Worm (Caenorhabditis elegans) whole organism, L1 larva: ENCODE measurements around the gene lbp-4.

Experiments used
- C04F5.9 ChIP-seq: sonication (generic microtip); optimal IDR thresholded peaks from 2 replicates; lab custom pipeline; 2016; ENCODE audit warnings: missing genetic modification characterization, missing compliant biosample characterization
- C16A3.4 ChIP-seq: fragments of 150-350 bp; optimal IDR thresholded peaks from 2 replicates; lab custom pipeline; 2014; ENCODE audit warnings: missing biosample characterization, missing genetic modification characterization
- F16B12.6 ChIP-seq: fragments of 150-350 bp; optimal IDR thresholded peaks from 2 replicates; lab custom pipeline; 2014; ENCODE audit warnings: missing biosample characterization, missing genetic modification characterization
- ceh-8 ChIP-seq: fragments of 200-800 bp; sonication (Bioruptor generic); optimal IDR thresholded peaks from 2 replicates; lab custom pipeline; 2018; ENCODE audit warnings: mild to moderate bottlenecking, missing genetic modification characterization, moderate library complexity, missing compliant biosample characterization
- ceh-82 ChIP-seq, 3 experiments: fragments of 150-350 bp in 1 of 3; sonication (generic microtip) in 2 of 3; optimal IDR thresholded peaks; 2 replicates each; lab custom pipeline; 2014 to 2017; ENCODE audit warnings: missing biosample characterization in 3 of 3, missing genetic modification characterization in 3 of 3
- ceh-88 ChIP-seq: fragments of 200-800 bp; sonication (Bioruptor generic); IDR thresholded peaks from 2 replicates; pipeline ENCODE4 v1.3.6; 2022; ENCODE audit warnings: missing genetic modification characterization, missing compliant biosample characterization
- ces-1 ChIP-seq: fragments of 150-350 bp; optimal IDR thresholded peaks from 2 replicates; lab custom pipeline; 2014; ENCODE audit warnings: missing biosample characterization, missing genetic modification reagents, missing genetic modification characterization
- dpl-1 ChIP-seq, 3 experiments: fragments of 150-350 bp in 2 of 3; sonication (generic microtip) in 1 of 3; optimal IDR thresholded peaks; 2 replicates each; lab custom pipeline; 2014 to 2017; ENCODE audit warnings: missing biosample characterization in 3 of 3, missing genetic modification characterization in 3 of 3, missing genetic modification reagents in 3 of 3
- dsc-1 ChIP-seq: sonication (generic microtip); optimal IDR thresholded peaks from 2 replicates; lab custom pipeline; 2016; ENCODE audit warnings: mild to moderate bottlenecking, missing genetic modification characterization, missing compliant biosample characterization
- efl-1 ChIP-seq, 4 experiments: fragments of 150-350 bp; optimal IDR thresholded peaks in 3 of 4; peaks in 1 of 4; 1 replicate in 1 of 4; 2 replicates in 3 of 4; lab custom pipeline; 2014; ENCODE audit warnings: missing biosample characterization in 2 of 4, missing genetic modification characterization in 2 of 4, missing genetic modification reagents in 2 of 4
- egl-13 ChIP-seq: sonication (generic microtip); optimal IDR thresholded peaks from 2 replicates; lab custom pipeline; 2016; ENCODE audit warnings: missing genotype, missing genetic modification reagents, missing genetic modification characterization, missing compliant biosample characterization
- elt-3 ChIP-seq, 6 experiments: fragments of 150-350 bp in 1 of 6; sonication (generic microtip); optimal IDR thresholded peaks; 2 replicates each; lab custom pipeline; 2017 to 2018; ENCODE audit warnings: missing biosample characterization in 6 of 6, missing genetic modification characterization in 6 of 6, inconsistent platforms in 1 of 6
- ets-5 ChIP-seq: fragments of 200-800 bp; sonication (Bioruptor generic); IDR thresholded peaks from 2 replicates; pipeline ENCODE4 v1.3.6; 2022; ENCODE audit warnings: missing genetic modification characterization, missing compliant biosample characterization
- fkh-4 ChIP-seq: sonication (generic microtip); optimal IDR thresholded peaks from 2 replicates; lab custom pipeline; 2016; ENCODE audit warnings: missing compliant biosample characterization, missing genetic modification characterization, borderline replicate concordance
- fkh-8 ChIP-seq: sonication (generic microtip); optimal IDR thresholded peaks from 2 replicates; lab custom pipeline; 2016; ENCODE audit warnings: mild to moderate bottlenecking, missing genetic modification characterization, missing compliant biosample characterization
- irx-1 ChIP-seq: sonication (generic microtip); optimal IDR thresholded peaks from 2 replicates; lab custom pipeline; 2016; ENCODE audit warnings: missing genetic modification characterization, missing compliant biosample characterization
- isw-1 ChIP-seq: fragments of 200-800 bp; sonication (Bioruptor generic); IDR thresholded peaks from 2 replicates; pipeline ENCODE4 v1.3.6; 2022; ENCODE audit warnings: missing genetic modification characterization, missing compliant biosample characterization
- jun-1 ChIP-seq: fragments of 150-350 bp; optimal IDR thresholded peaks from 2 replicates; lab custom pipeline; 2014; ENCODE audit warnings: missing biosample characterization, missing genetic modification reagents, missing genetic modification characterization
- lin-13 ChIP-seq: fragments of 150-350 bp; optimal IDR thresholded peaks from 2 replicates; lab custom pipeline; 2014; ENCODE audit warnings: missing biosample characterization, missing genetic modification reagents, missing genetic modification characterization
- lin-14 ChIP-seq: fragments of 200-800 bp; sonication (Bioruptor generic); optimal IDR thresholded peaks from 2 replicates; lab custom pipeline; 2018; ENCODE audit warnings: mild to moderate bottlenecking, missing genetic modification characterization, moderate library complexity, missing compliant biosample characterization
- lin-15B ChIP-seq: fragments of 150-350 bp; sonication (generic microtip); optimal IDR thresholded peaks from 3 replicates; lab custom pipeline; 2014; ENCODE audit warnings: missing biosample characterization, missing genetic modification characterization
- lin-35 ChIP-seq, 2 experiments: fragments of 150-350 bp; optimal IDR thresholded peaks; 2 replicates each; lab custom pipeline; 2014; ENCODE audit warnings: missing biosample characterization in 2 of 2, missing genetic modification characterization in 2 of 2, missing genetic modification reagents in 2 of 2
- lir-3 ChIP-seq: sonication (generic microtip); optimal IDR thresholded peaks from 2 replicates; lab custom pipeline; 2016; ENCODE audit warnings: mild to moderate bottlenecking, missing genetic modification characterization, moderate library complexity, missing compliant biosample characterization; ENCODE audit not compliant: poor library complexity
- lsy-2 ChIP-seq, 2 experiments: fragments of 150-350 bp; optimal IDR thresholded peaks; 2 replicates each; lab custom pipeline; 2014; ENCODE audit warnings: missing biosample characterization in 2 of 2, missing genetic modification characterization in 2 of 2
- mdl-1 ChIP-seq, 2 experiments: fragments of 150-350 bp; optimal IDR thresholded peaks; 2 replicates each; lab custom pipeline; 2014 to 2017; ENCODE audit warnings: missing biosample characterization in 2 of 2, missing genetic modification characterization in 2 of 2, inconsistent platforms in 1 of 2
- nhr-19 ChIP-seq: fragments of 200-800 bp; sonication (Bioruptor generic); conservative IDR thresholded peaks from 2 replicates; pipeline ENCODE4 v1.3.6; 2022; ENCODE audit warnings: missing genetic modification characterization, missing compliant biosample characterization
- nhr-20 ChIP-seq: sonication (generic microtip); optimal IDR thresholded peaks from 2 replicates; lab custom pipeline; 2016; ENCODE audit warnings: mild to moderate bottlenecking, missing genetic modification characterization, missing compliant biosample characterization
- nhr-28 ChIP-seq: fragments of 150-350 bp; optimal IDR thresholded peaks from 2 replicates; lab custom pipeline; 2014; ENCODE audit warnings: missing biosample characterization, missing genetic modification characterization
- nhr-47 ChIP-seq: sonication (generic microtip); optimal IDR thresholded peaks from 2 replicates; lab custom pipeline; 2016; ENCODE audit warnings: mild to moderate bottlenecking, missing genetic modification characterization, moderate library complexity, missing compliant biosample characterization
- nhr-71 ChIP-seq: sonication (generic microtip); optimal IDR thresholded peaks from 2 replicates; lab custom pipeline; 2016; ENCODE audit warnings: mild to moderate bottlenecking, missing genetic modification characterization, moderate library complexity, missing compliant biosample characterization
- nhr-77 ChIP-seq: fragments of 150-350 bp; optimal IDR thresholded peaks from 2 replicates; lab custom pipeline; 2014; ENCODE audit warnings: missing biosample characterization, missing genetic modification characterization
- pag-3 ChIP-seq: sonication (generic microtip); optimal IDR thresholded peaks from 2 replicates; lab custom pipeline; 2017; ENCODE audit warnings: missing genetic modification characterization, mild to moderate bottlenecking, missing compliant biosample characterization, antibody characterized with exemption, borderline replicate concordance; ENCODE audit not compliant: insufficient read depth
- rnt-1 ChIP-seq: sonication (generic microtip); optimal IDR thresholded peaks from 2 replicates; lab custom pipeline; 2016; ENCODE audit warnings: mild to moderate bottlenecking, missing genetic modification characterization, moderate library complexity, missing compliant biosample characterization
- skn-1 ChIP-seq: fragments of 150-350 bp; optimal IDR thresholded peaks from 2 replicates; lab custom pipeline; 2014; ENCODE audit warnings: missing biosample characterization, missing genetic modification characterization
- snpc-4 ChIP-seq: fragments of 150-350 bp; optimal IDR thresholded peaks from 2 replicates; lab custom pipeline; 2014; ENCODE audit warnings: missing biosample characterization, missing genetic modification characterization
- snu-23 ChIP-seq: sonication (generic microtip); optimal IDR thresholded peaks from 2 replicates; lab custom pipeline; 2016; ENCODE audit warnings: missing genetic modification characterization, missing compliant biosample characterization
- swsn-7 ChIP-seq: sonication (generic microtip); optimal IDR thresholded peaks from 2 replicates; lab custom pipeline; 2016; ENCODE audit warnings: missing genetic modification characterization, missing compliant biosample characterization
- tbx-2 ChIP-seq: sonication (generic microtip); optimal IDR thresholded peaks from 2 replicates; lab custom pipeline; 2016; ENCODE audit warnings: missing genetic modification characterization, missing compliant biosample characterization
- unc-130 ChIP-seq: fragments of 150-350 bp; optimal IDR thresholded peaks from 2 replicates; lab custom pipeline; 2017; ENCODE audit warnings: missing biosample characterization, missing genetic modification characterization, inconsistent platforms
- unc-86 ChIP-seq: sonication (generic microtip); optimal IDR thresholded peaks from 2 replicates; lab custom pipeline; 2016; ENCODE audit warnings: missing genetic modification characterization, missing compliant biosample characterization
- unc-98 ChIP-seq: fragments of 200-800 bp; sonication (Bioruptor generic); IDR thresholded peaks from 2 replicates; pipeline ENCODE4 v1.3.6; 2022; ENCODE audit warnings: missing genetic modification characterization, missing compliant biosample characterization
- vab-15 ChIP-seq: sonication (generic microtip); optimal IDR thresholded peaks from 2 replicates; lab custom pipeline; 2017; ENCODE audit warnings: missing genotype, mild to moderate bottlenecking, missing genetic modification characterization, missing compliant biosample characterization
- xbp-1 ChIP-seq: sonication (generic microtip); optimal IDR thresholded peaks from 2 replicates; lab custom pipeline; 2016; ENCODE audit warnings: missing genetic modification characterization, missing compliant biosample characterization
- ztf-11 ChIP-seq, 2 experiments: sonication (generic microtip); optimal IDR thresholded peaks; 2 replicates each; lab custom pipeline; 2016 to 2017; ENCODE audit warnings: missing genetic modification characterization in 2 of 2, missing biosample characterization in 1 of 2, missing compliant biosample characterization in 1 of 2
- ztf-4 ChIP-seq: fragments of 150-350 bp; optimal IDR thresholded peaks from 2 replicates; lab custom pipeline; 2014; ENCODE audit warnings: missing biosample characterization, missing genetic modification characterization

Gene lbp-4

DNA sequence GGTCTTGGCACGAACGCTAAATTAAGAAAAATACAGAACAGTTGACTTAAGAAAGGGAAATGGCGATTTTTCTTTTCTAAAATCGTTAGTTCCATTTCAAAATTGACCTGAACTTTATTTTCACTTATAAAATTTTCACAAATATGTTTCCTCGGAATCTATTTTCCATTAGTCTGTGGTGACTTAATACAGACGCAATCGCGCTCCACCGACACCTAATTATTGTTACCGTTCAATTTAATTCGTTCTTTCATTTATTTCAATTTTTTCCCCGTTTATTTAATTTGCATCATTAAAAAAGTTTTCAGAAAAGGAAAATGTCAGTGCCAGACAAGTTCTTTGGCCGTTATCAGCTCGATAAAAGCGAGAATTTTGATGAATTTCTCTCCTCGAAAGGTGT is at the start of gene lbp-4:
Gene lbp-4, plus strand, starts transcription at position 309 of the 400 bp plus-strand sequence.
- TF ChIP-seq tbx-2 (tag; lab: Kevin White, UChicago) (peak; percentile 15), ztf-11 (tag; optimal IDR thresholded peaks at IDR 0.05; lab: Kevin White, UChicago) (peak in 1 of 2 experiments; percentile 33), nhr-28 (tag; lab: Kevin White, UChicago) (no peak), swsn-7 (tag; lab: Kevin White, UChicago) (peak; percentile 23), unc-86 (tag; lab: Kevin White, UChicago) (no peak), nhr-71 (tag; lab: Kevin White, UChicago) (peak; percentile 54), xbp-1 (peak; percentile 49), ceh-8 (GFP tag; lab: Kevin White, UChicago) (no peak), nhr-77 (peak; percentile 23), nhr-20 (tag; lab: Kevin White, UChicago) (peak; percentile 54), lsy-2 (tag; optimal IDR thresholded peaks at IDR 0.05; lab: Kevin White, UChicago) (peak; percentile 1 to 81), vab-15 (peak; percentile 86), pag-3 (tag; lab: Kevin White, UChicago) (peak; percentile 25), ets-5 (GFP tag; lab: Robert Waterston, UW) (no peak), elt-3 (tag; optimal IDR thresholded peaks at IDR 0.05; lab: Kevin White, UChicago) (peak in 1 of 6 experiments; percentile 17), ceh-82 (tag; optimal IDR thresholded peaks at IDR 0.05; lab: Kevin White, UChicago) (peak in 1 of 3 experiments; percentile 30), lir-3 (tag; lab: Kevin White, UChicago) (peak; percentile 40), skn-1 (tag; lab: Kevin White, UChicago) (peak; percentile 12), isw-1 (no peak), ceh-88 (no peak), snu-23 (GFP tag; lab: Kevin White, UChicago) (peak; percentile 37), lin-13 (GFP tag; lab: Kevin White, UChicago) (peak; percentile 20), dsc-1 (tag; lab: Kevin White, UChicago) (peak; percentile 16), fkh-8 (tag; lab: Kevin White, UChicago) (peak; percentile 7), lin-14 (peak; percentile 83), fkh-4 (no peak), rnt-1 (tag; lab: Kevin White, UChicago) (peak; percentile 49), C16A3.4 (tag; lab: Kevin White, UChicago) (peak; percentile 83), unc-130 (tag; lab: Kevin White, UChicago) (peak; percentile 63), snpc-4 (tag; lab: Kevin White, UChicago) (peak; percentile 3), efl-1 (optimal IDR thresholded peaks at IDR 0.05; lab: Kevin White, UChicago) (peak; percentile 51 to 53), efl-1 (GFP tag; optimal IDR thresholded peaks at IDR 0.05 in 1 of 2; lab: Kevin White, UChicago) (peak in 1 of 2 experiments; percentile 42), lin-15B (tag; lab: Kevin White, UChicago) (peak; percentile 26), C04F5.9 (tag; lab: Kevin White, UChicago) (no peak), F16B12.6 (peak; percentile 3), lin-35 (GFP tag; optimal IDR thresholded peaks at IDR 0.05; lab: Kevin White, UChicago) (peak; percentile 44 to 78), dpl-1 (GFP tag; optimal IDR thresholded peaks at IDR 0.05; lab: Kevin White, UChicago) (peak in 2 of 3 experiments; percentile 19 to 50), jun-1 (tag; lab: Kevin White, UChicago) (no peak), nhr-47 (tag; lab: Kevin White, UChicago) (peak; percentile 36), egl-13 (tag; lab: Kevin White, UChicago) (no peak)

ce11 chrV:7770961-7771360 is 49.4 kb upstream of the lbp-4 start, which contains the start of gene frpr-3:
frpr-3 (plus strand) TSS chrV:7771261.
- no peak for TF ChIP-seq pag-3 (tag; lab: Kevin White, UChicago)
- no peak for TF ChIP-seq mdl-1 (tag; optimal IDR thresholded peaks at IDR 0.05; lab: Kevin White, UChicago)
- no peak for TF ChIP-seq irx-1 (tag; lab: Kevin White, UChicago)
- no peak for TF ChIP-seq nhr-47 (tag; lab: Kevin White, UChicago)
- no peak for TF ChIP-seq unc-98 (GFP tag; lab: Robert Waterston, UW)
- TF ChIP-seq snpc-4 (tag; lab: Kevin White, UChicago): no peak
- no peak for TF ChIP-seq ztf-4
- TF ChIP-seq swsn-7 (tag; lab: Kevin White, UChicago): no peak
- TF ChIP-seq lin-14: no peak
- no peak for TF ChIP-seq nhr-19 (GFP tag; lab: Robert Waterston, UW)
- no peak for TF ChIP-seq skn-1 (tag; lab: Kevin White, UChicago)
- TF ChIP-seq unc-130 (tag; lab: Kevin White, UChicago): no peak
- no peak for TF ChIP-seq nhr-20 (tag; lab: Kevin White, UChicago)
- TF ChIP-seq ces-1 (GFP tag; lab: Kevin White, UChicago): no peak
- no peak for TF ChIP-seq vab-15
- TF ChIP-seq ceh-8 (GFP tag; lab: Kevin White, UChicago): no peak
- no peak for TF ChIP-seq egl-13 (tag; lab: Kevin White, UChicago)
- no peak for TF ChIP-seq lir-3 (tag; lab: Kevin White, UChicago)
